Fruit fly (Drosophila melanogaster) whole organism, embryonic: ENCODE measurements around the gene meigo.

ENCODE experiments used
- Bgb ChIP-seq: fragments of 200-800 bp; sonication (Bioruptor generic); IDR thresholded peaks from 2 replicates; pipeline ENCODE4 v1.3.6; 2022; ENCODE audit warnings: missing biosample characterization, missing genetic modification characterization; ENCODE audit not compliant: partially characterized antibody
- CG10267 ChIP-seq: fragments of 200-800 bp; sonication (Bioruptor generic); optimal IDR thresholded peaks from 2 replicates; lab custom pipeline; 2018; ENCODE audit warnings: missing biosample characterization, mild to moderate bottlenecking, missing genetic modification characterization, moderate library complexity
- CG10431 ChIP-seq: fragments of 200-800 bp; sonication (Bioruptor generic); optimal IDR thresholded peaks from 3 replicates; lab custom pipeline; 2018; ENCODE audit warnings: missing biosample characterization, mild to moderate bottlenecking, missing genetic modification characterization
- CG10565 ChIP-seq: fragments of 200-800 bp; sonication (Bioruptor generic); optimal IDR thresholded peaks from 3 replicates; lab custom pipeline; 2016; ENCODE audit warnings: missing biosample characterization, mild to moderate bottlenecking, missing genetic modification characterization
- CG11093 ChIP-seq: fragments of 200-800 bp; sonication (Bioruptor generic); IDR thresholded peaks from 3 replicates; pipeline ENCODE4 v1.3.6; 2022; ENCODE audit warnings: missing biosample characterization, missing genetic modification characterization
- CG11723 ChIP-seq: fragments of 200-800 bp; sonication (Bioruptor generic); optimal IDR thresholded peaks from 2 replicates; lab custom pipeline; 2017; ENCODE audit warnings: missing biosample characterization, mild to moderate bottlenecking, missing genetic modification characterization
- CG12071 ChIP-seq: fragments of 200-800 bp; sonication (Bioruptor generic); optimal IDR thresholded peaks from 3 replicates; lab custom pipeline; 2018; ENCODE audit warnings: missing biosample characterization, mild to moderate bottlenecking, missing genetic modification characterization
- CG13123 ChIP-seq: fragments of 200-800 bp; sonication (Bioruptor generic); optimal IDR thresholded peaks from 2 replicates; lab custom pipeline; 2016; ENCODE audit warnings: missing biosample characterization, missing genetic modification characterization
- CG13624 ChIP-seq: fragments of 200-800 bp; sonication (Bioruptor generic); optimal IDR thresholded peaks from 2 replicates; lab custom pipeline; 2016; ENCODE audit warnings: missing biosample characterization, missing genetic modification characterization
- CG15514 ChIP-seq: fragments of 200-800 bp; sonication (Bioruptor generic); optimal IDR thresholded peaks from 3 replicates; lab custom pipeline; 2017; ENCODE audit warnings: missing biosample characterization, missing genetic modification characterization, mild to moderate bottlenecking, moderate library complexity, missing genetic modification reagents
- CG1603 ChIP-seq: fragments of 200-800 bp; sonication (Bioruptor generic); optimal IDR thresholded peaks from 2 replicates; lab custom pipeline; 2019; ENCODE audit warnings: missing biosample characterization, mild to moderate bottlenecking, missing genetic modification characterization, moderate library complexity
- CG17186 ChIP-seq: fragments of 200-800 bp; sonication (Bioruptor generic); optimal IDR thresholded peaks from 3 replicates; lab custom pipeline; 2017; ENCODE audit warnings: missing biosample characterization, missing genetic modification reagents, missing genetic modification characterization
- CG2875 ChIP-seq: fragments of 200-800 bp; sonication (Bioruptor generic); optimal IDR thresholded peaks from 2 replicates; lab custom pipeline; 2017; ENCODE audit warnings: missing biosample characterization, mild to moderate bottlenecking, missing genetic modification characterization, missing genetic modification reagents
- CG30020 ChIP-seq: fragments of 200-800 bp; optimal IDR thresholded peaks from 2 replicates; lab custom pipeline; 2019; ENCODE audit warnings: missing biosample characterization, mild to moderate bottlenecking, missing genetic modification characterization, moderate library complexity
- CG30403 ChIP-seq: fragments of 200-800 bp; sonication (Bioruptor generic); optimal IDR thresholded peaks from 3 replicates; lab custom pipeline; 2016; ENCODE audit warnings: missing biosample characterization, missing genetic modification characterization
- CG31441 ChIP-seq: fragments of 200-800 bp; sonication (Bioruptor generic); IDR thresholded peaks from 2 replicates; pipeline ENCODE4 v1.3.6; 2022; ENCODE audit warnings: missing biosample characterization, missing genetic modification characterization
- CG3995 ChIP-seq: fragments of 200-800 bp; sonication (Bioruptor generic); optimal IDR thresholded peaks from 3 replicates; lab custom pipeline; 2016; ENCODE audit warnings: missing biosample characterization, missing genetic modification characterization
- CG42726 ChIP-seq: fragments of 200-800 bp; sonication (Bioruptor generic); IDR thresholded peaks from 2 replicates; pipeline ENCODE4 v1.3.6; 2022; ENCODE audit warnings: missing biosample characterization, missing genetic modification characterization; ENCODE audit not compliant: partially characterized antibody
- CG4360 ChIP-seq: fragments of 200-800 bp; sonication (Bioruptor generic); IDR thresholded peaks from 2 replicates; pipeline ENCODE4 v1.3.6; 2022; ENCODE audit warnings: missing biosample characterization, missing genetic modification characterization
- CG4730 ChIP-seq: fragments of 200-800 bp; sonication (Bioruptor generic); IDR thresholded peaks from 2 replicates; pipeline ENCODE4 v1.3.6; 2022; ENCODE audit warnings: missing biosample characterization, missing genetic modification characterization
- CG4854 ChIP-seq: fragments of 200-800 bp; sonication (Bioruptor generic); optimal IDR thresholded peaks from 2 replicates; lab custom pipeline; 2016; ENCODE audit warnings: missing biosample characterization, missing genetic modification characterization, inconsistent platforms
- CG6254 ChIP-seq: fragments of 200-800 bp; sonication (Bioruptor generic); optimal IDR thresholded peaks from 3 replicates; lab custom pipeline; 2017; ENCODE audit warnings: mild to moderate bottlenecking, missing biosample characterization, missing genetic modification reagents, missing genetic modification characterization
- CG7271 ChIP-seq: fragments of 200-800 bp; sonication (Bioruptor generic); optimal IDR thresholded peaks from 2 replicates; lab custom pipeline; 2018; ENCODE audit warnings: missing biosample characterization, mild to moderate bottlenecking, missing genetic modification characterization, moderate library complexity
- CG7357 ChIP-seq: fragments of 200-800 bp; sonication (Bioruptor generic); IDR thresholded peaks from 3 replicates; pipeline ENCODE4 v1.3.6; 2022; ENCODE audit warnings: missing biosample characterization, missing genetic modification characterization
- CTCF ChIP-seq: fragments of 200-800 bp; sonication (Bioruptor generic); optimal IDR thresholded peaks from 2 replicates; lab custom pipeline; 2017; ENCODE audit warnings: missing biosample characterization, mild to moderate bottlenecking, missing genetic modification characterization, moderate library complexity
- Gsc ChIP-seq: fragments of 200-800 bp; sonication (Bioruptor generic); IDR thresholded peaks from 2 replicates; pipeline ENCODE4 v1.3.6; 2022; ENCODE audit warnings: missing biosample characterization, missing genetic modification characterization
- Hmr ChIP-seq: fragments of 200-800 bp; sonication (Bioruptor generic); optimal IDR thresholded peaks from 3 replicates; lab custom pipeline; 2017; ENCODE audit warnings: mild to moderate bottlenecking, missing biosample characterization, missing genetic modification reagents, missing genetic modification characterization
- Mrtf ChIP-seq: fragments of 200-800 bp; sonication (Bioruptor generic); IDR thresholded peaks from 3 replicates; pipeline ENCODE4 v1.3.6; 2022; ENCODE audit warnings: missing biosample characterization, missing genetic modification characterization
- Usf ChIP-seq: fragments of 200-800 bp; sonication (Bioruptor generic); optimal IDR thresholded peaks from 2 replicates; lab custom pipeline; 2017; ENCODE audit warnings: missing genotype, missing biosample characterization, missing genetic modification characterization
- ap ChIP-seq: fragments of 200-800 bp; sonication (Bioruptor generic); IDR thresholded peaks from 2 replicates; pipeline ENCODE4 v1.3.6; 2022; ENCODE audit warnings: missing biosample characterization, missing genetic modification characterization
- ato ChIP-seq: fragments of 200-800 bp; sonication (Bioruptor generic); IDR thresholded peaks from 2 replicates; pipeline ENCODE4 v1.3.6; 2022; ENCODE audit warnings: missing biosample characterization, missing genetic modification characterization; ENCODE audit not compliant: partially characterized antibody
- bsh ChIP-seq, 2 experiments: fragments of 200-800 bp; sonication (Bioruptor generic); optimal IDR thresholded peaks; 2 replicates each; lab custom pipeline; 2017 to 2018; ENCODE audit warnings: mild to moderate bottlenecking in 2 of 2, missing biosample characterization in 2 of 2, missing genetic modification characterization in 2 of 2, moderate library complexity in 1 of 2
- cato ChIP-seq: fragments of 200-800 bp; sonication (Bioruptor generic); optimal IDR thresholded peaks from 2 replicates; lab custom pipeline; 2016; ENCODE audit warnings: missing biosample characterization, missing genetic modification characterization, borderline replicate concordance
- ci ChIP-seq: fragments of 200-800 bp; sonication (Bioruptor generic); IDR thresholded peaks from 3 replicates; pipeline ENCODE4 v1.3.6; 2022; ENCODE audit warnings: missing biosample characterization, missing genetic modification characterization
- corto ChIP-seq: fragments of 200-800 bp; sonication (Bioruptor generic); optimal IDR thresholded peaks from 2 replicates; lab custom pipeline; 2016; ENCODE audit warnings: missing biosample characterization, mild to moderate bottlenecking, missing genetic modification characterization, moderate library complexity
- esg ChIP-seq: fragments of 200-800 bp; sonication (Bioruptor generic); conservative IDR thresholded peaks from 2 replicates; pipeline ENCODE4 v1.3.6; 2022; ENCODE audit warnings: missing biosample characterization, missing genetic modification characterization
- eve ChIP-seq, 2 experiments: fragments of >200 bp; optimal IDR thresholded peaks; 2 replicates each; lab custom pipeline; 2017; ENCODE audit warnings: missing biosample characterization in 2 of 2, missing genetic modification characterization in 2 of 2
- exex ChIP-seq: fragments of 200-800 bp; sonication (Bioruptor generic); optimal IDR thresholded peaks from 4 replicates; lab custom pipeline; 2018; ENCODE audit warnings: missing biosample characterization, mild to moderate bottlenecking, missing genetic modification characterization, moderate library complexity
- fru ChIP-seq: fragments of >200 bp; optimal IDR thresholded peaks from 2 replicates; lab custom pipeline; 2017
- gcm ChIP-seq: fragments of 200-800 bp; sonication (Bioruptor generic); optimal IDR thresholded peaks from 2 replicates; lab custom pipeline; 2019; ENCODE audit warnings: missing biosample characterization, mild to moderate bottlenecking, missing genetic modification characterization, moderate library complexity
- gsb ChIP-seq: fragments of 200-800 bp; sonication (Bioruptor generic); IDR thresholded peaks from 2 replicates; pipeline ENCODE4 v1.3.6; 2022; ENCODE audit warnings: missing biosample characterization, missing genetic modification characterization
- hbn ChIP-seq: fragments of 200-800 bp; sonication (Bioruptor generic); IDR thresholded peaks from 2 replicates; pipeline ENCODE4 v1.3.6; 2022; ENCODE audit warnings: missing biosample characterization, missing genetic modification characterization; ENCODE audit not compliant: partially characterized antibody
- klu ChIP-seq: fragments of 200-800 bp; sonication (Bioruptor generic); IDR thresholded peaks from 2 replicates; pipeline ENCODE4 v1.3.6; 2022; ENCODE audit warnings: missing biosample characterization, missing genetic modification characterization
- lilli ChIP-seq: fragments of 200-800 bp; sonication (Bioruptor generic); optimal IDR thresholded peaks from 3 replicates; lab custom pipeline; 2016; ENCODE audit warnings: missing biosample characterization, missing genetic modification characterization
- nom ChIP-seq: fragments of 200-800 bp; sonication (Bioruptor generic); optimal IDR thresholded peaks from 2 replicates; lab custom pipeline; 2017; ENCODE audit warnings: missing biosample characterization, missing genetic modification characterization, mild to moderate bottlenecking, moderate library complexity, missing genetic modification reagents
- pfk ChIP-seq: fragments of 200-800 bp; sonication (Bioruptor generic); optimal IDR thresholded peaks from 2 replicates; lab custom pipeline; 2018; ENCODE audit warnings: missing biosample characterization, mild to moderate bottlenecking, missing genetic modification characterization, moderate library complexity
- ranshi ChIP-seq: fragments of 200-800 bp; sonication (Bioruptor generic); IDR thresholded peaks from 2 replicates; pipeline ENCODE4 v1.3.6; 2022; ENCODE audit warnings: missing biosample characterization, missing genetic modification characterization
- repo ChIP-seq: fragments of 200-800 bp; sonication (Bioruptor generic); optimal IDR thresholded peaks from 2 replicates; lab custom pipeline; 2016; ENCODE audit warnings: missing biosample characterization, missing genetic modification characterization
- sens ChIP-seq: fragments of 200-800 bp; sonication (Bioruptor generic); peaks from one replicate; lab custom pipeline; 2016; ENCODE audit warnings: missing biosample characterization, missing genetic modification characterization
- so ChIP-seq: fragments of 200-800 bp; sonication (Bioruptor generic); IDR thresholded peaks from 3 replicates; pipeline ENCODE4 v1.3.6; 2022; ENCODE audit warnings: missing biosample characterization, missing genetic modification characterization
- stc ChIP-seq: fragments of 200-800 bp; sonication (Bioruptor generic); IDR thresholded peaks from 2 replicates; pipeline ENCODE4 v1.3.6; 2022; ENCODE audit warnings: missing biosample characterization, missing genetic modification characterization
- sug ChIP-seq: fragments of 200-800 bp; optimal IDR thresholded peaks from 2 replicates; lab custom pipeline; 2019; ENCODE audit warnings: missing biosample characterization, mild to moderate bottlenecking, missing genetic modification characterization, moderate library complexity

meigo gene

dm6 chr3R:21150090-21150489 lies 12.0 kb downstream of the meigo start (continued):
- no peak for TF ChIP-seq so (GFP tag; lab: Robert Waterston, UW)
- TF ChIP-seq CG15514: no peak
- peak; percentile 22 for TF ChIP-seq nom (GFP tag; lab: Kevin White, UChicago)
- TF ChIP-seq CG10431: no peak
- TF ChIP-seq ci: no peak
- no peak for TF ChIP-seq CG31441 (GFP tag; lab: Robert Waterston, UW)
- no peak for TF ChIP-seq klu
- TF ChIP-seq CG4360 (GFP tag; lab: Robert Waterston, UW): no peak
- TF ChIP-seq CG10267 (tag; lab: Kevin White, UChicago): no peak
- no peak for TF ChIP-seq CG10565 (GFP tag; lab: Kevin White, UChicago)
- no peak for TF ChIP-seq Usf (GFP tag; lab: Kevin White, UChicago)
- no peak for TF ChIP-seq eve (GFP tag; optimal IDR thresholded peaks at IDR 0.05; lab: Kevin White, UChicago)
- no peak for TF ChIP-seq CG42726 (GFP tag; lab: Robert Waterston, UW)
- no peak for TF ChIP-seq CTCF
- TF ChIP-seq ranshi: no peak
- no peak for TF ChIP-seq fru
- TF ChIP-seq CG1603 (tag; lab: Kevin White, UChicago): no peak
- no peak for TF ChIP-seq CG30403 (GFP tag; lab: Kevin White, UChicago)
- no peak for TF ChIP-seq Bgb (GFP tag; lab: Robert Waterston, UW)
- TF ChIP-seq ap: 0 out of 2 replicates have a peak, but pooled peaks have one; percentile 7
- TF ChIP-seq ato: peak; percentile 28; the same call in 1 of the 2 replicates
- TF ChIP-seq corto: no peak
- no peak for TF ChIP-seq CG6254 (GFP tag; lab: Kevin White, UChicago)
- TF ChIP-seq Gsc (GFP tag; lab: Robert Waterston, UW): no peak
- TF ChIP-seq sug: peak; percentile 54
- no peak for TF ChIP-seq lilli
- TF ChIP-seq stc (GFP tag; lab: Robert Waterston, UW): no peak
- TF ChIP-seq gcm (GFP tag; lab: Kevin White, UChicago): peak; percentile 42
- TF ChIP-seq cato (GFP tag; lab: Kevin White, UChicago): no peak
- no peak for TF ChIP-seq CG11723 (GFP tag; lab: Kevin White, UChicago)
- peak; percentile 30 for TF ChIP-seq exex
- TF ChIP-seq bsh (GFP tag; optimal IDR thresholded peaks at IDR 0.05; lab: Kevin White, UChicago): no peak
- TF ChIP-seq, all 482 proteins: peak for 13

- TF ChIP-seq CG13123 (GFP tag; lab: Kevin White, UChicago): peak; percentile 2
- TF ChIP-seq CG11093 (GFP tag; lab: Robert Waterston, UW): no peak
- TF ChIP-seq CG7271 (tag; lab: Kevin White, UChicago): no peak
- TF ChIP-seq CG7357: 0 out of 3 replicates have a peak, but pooled peaks have one; percentile 23
- TF ChIP-seq CG12071 (GFP tag; lab: Kevin White, UChicago): peak; percentile 50
- no peak for TF ChIP-seq CG30020
- peak; percentile 43 for TF ChIP-seq CG4854 (GFP tag; lab: Kevin White, UChicago)
- peak; percentile 69 for TF ChIP-seq sens (GFP tag; lab: Kevin White, UChicago)
- 0 out of 2 replicates have a peak, but pooled peaks have one; percentile 36 for TF ChIP-seq CG4730 (GFP tag; lab: Robert Waterston, UW)
- peak; percentile 60 for TF ChIP-seq CG13624 (GFP tag; lab: Kevin White, UChicago)
- no peak for TF ChIP-seq gsb
- TF ChIP-seq hbn (GFP tag; lab: Robert Waterston, UW): no peak
- TF ChIP-seq esg: peak; percentile 69
- no peak for TF ChIP-seq CG17186 (GFP tag; lab: Kevin White, UChicago)
- TF ChIP-seq pfk: no peak
- TF ChIP-seq repo (GFP tag; lab: Kevin White, UChicago): no peak
- peak; percentile 69 for TF ChIP-seq Hmr (GFP tag; lab: Kevin White, UChicago)
- peak; percentile 27; the same call in 1 of the 3 replicates for TF ChIP-seq Mrtf (GFP tag; lab: Robert Waterston, UW)
- TF ChIP-seq CG2875: no peak
- no peak for TF ChIP-seq CG3995
Measured at dm6 chr3R:21151090-21151870, 13.2 kb downstream of the meigo start.
